Worm (Caenorhabditis elegans) whole organism, late embryonic: ENCODE data around the gene T01G6.10.

Experiments
- C08G9.2 ChIP-seq: sonication (generic microtip); optimal IDR thresholded peaks from 2 replicates; lab custom pipeline; 2016; ENCODE audit warnings: mild to moderate bottlenecking, missing genetic modification characterization, moderate library complexity, missing compliant biosample characterization
- F13H6.1 ChIP-seq: sonication (generic microtip); optimal IDR thresholded peaks from 2 replicates; lab custom pipeline; 2016; ENCODE audit warnings: missing genetic modification characterization, missing compliant biosample characterization
- K02D7.2 ChIP-seq: sonication (generic microtip); optimal IDR thresholded peaks from 2 replicates; lab custom pipeline; 2017; ENCODE audit warnings: mild to moderate bottlenecking, missing genetic modification characterization, missing compliant biosample characterization
- T23F11.4 ChIP-seq: fragments of 200-800 bp; sonication (Bioruptor generic); optimal IDR thresholded peaks from 2 replicates; lab custom pipeline; 2018; ENCODE audit warnings: mild to moderate bottlenecking, missing genetic modification characterization, missing compliant biosample characterization
- Y22D7AL.16 ChIP-seq: sonication (generic microtip); optimal IDR thresholded peaks from 2 replicates; lab custom pipeline; 2016; ENCODE audit warnings: missing genetic modification characterization, missing compliant biosample characterization
- ahr-1 ChIP-seq: sonication (generic microtip); optimal IDR thresholded peaks from 2 replicates; lab custom pipeline; 2016; ENCODE audit warnings: missing genetic modification characterization, missing compliant biosample characterization
- ama-1 ChIP-seq: fragments of 150-350 bp; optimal IDR thresholded peaks from 2 replicates; lab custom pipeline; 2014
- ceh-2 ChIP-seq: sonication (generic microtip); optimal IDR thresholded peaks from 2 replicates; lab custom pipeline; 2016; ENCODE audit warnings: missing genotype, missing genetic modification characterization, missing compliant biosample characterization
- ceh-22 ChIP-seq: sonication (generic microtip); optimal IDR thresholded peaks from 2 replicates; lab custom pipeline; 2017; ENCODE audit warnings: missing biosample characterization, missing genetic modification characterization
- ceh-30 ChIP-seq: fragments of 150-350 bp; optimal IDR thresholded peaks from 2 replicates; lab custom pipeline; 2014; ENCODE audit warnings: missing biosample characterization, missing genetic modification characterization
- ceh-34 ChIP-seq: sonication (generic microtip); optimal IDR thresholded peaks from 2 replicates; lab custom pipeline; 2016; ENCODE audit warnings: mild to moderate bottlenecking, missing genetic modification characterization, missing compliant biosample characterization
- ceh-48 ChIP-seq: sonication (generic microtip); optimal IDR thresholded peaks from 2 replicates; lab custom pipeline; 2016; ENCODE audit warnings: missing genetic modification characterization, inconsistent platforms, missing compliant biosample characterization
- ceh-6 ChIP-seq: fragments of 200-800 bp; sonication (Bioruptor generic); optimal IDR thresholded peaks from 2 replicates; lab custom pipeline; 2018; ENCODE audit warnings: mild to moderate bottlenecking, missing genetic modification characterization, missing compliant biosample characterization
- ceh-9 ChIP-seq: sonication (generic microtip); optimal IDR thresholded peaks from 2 replicates; lab custom pipeline; 2016; ENCODE audit warnings: mild to moderate bottlenecking, missing genetic modification characterization, inconsistent platforms, missing compliant biosample characterization
- dve-1 ChIP-seq: sonication (generic microtip); optimal IDR thresholded peaks from 2 replicates; lab custom pipeline; 2017; ENCODE audit warnings: antibody characterized with exemption, mild to moderate bottlenecking, missing genetic modification characterization, missing compliant biosample characterization
- elt-2 ChIP-seq: sonication (generic microtip); optimal IDR thresholded peaks from 2 replicates; lab custom pipeline; 2016; ENCODE audit warnings: missing genetic modification reagents, missing genetic modification characterization, missing compliant biosample characterization
- eyg-1 ChIP-seq: sonication (generic microtip); optimal IDR thresholded peaks from 2 replicates; lab custom pipeline; 2016; ENCODE audit warnings: missing genotype, missing genetic modification characterization, missing compliant biosample characterization
- fkh-10 ChIP-seq: fragments of 150-350 bp; optimal IDR thresholded peaks from 2 replicates; lab custom pipeline; 2014; ENCODE audit warnings: missing biosample characterization, missing genetic modification reagents, missing genetic modification characterization
- fkh-6 ChIP-seq: sonication (generic microtip); optimal IDR thresholded peaks from 2 replicates; lab custom pipeline; 2016; ENCODE audit warnings: missing genetic modification characterization, missing compliant biosample characterization
- gmeb-2 ChIP-seq: sonication (generic microtip); optimal IDR thresholded peaks from 2 replicates; lab custom pipeline; 2016; ENCODE audit warnings: missing genetic modification characterization, inconsistent platforms, missing compliant biosample characterization
- hlh-13 ChIP-seq: fragments of 200-800 bp; sonication (Bioruptor generic); optimal IDR thresholded peaks from 2 replicates; lab custom pipeline; 2018; ENCODE audit warnings: mild to moderate bottlenecking, missing genetic modification characterization, missing compliant biosample characterization
- hlh-15 ChIP-seq: sonication (generic microtip); optimal IDR thresholded peaks from 2 replicates; lab custom pipeline; 2016; ENCODE audit warnings: missing genetic modification characterization, missing compliant biosample characterization
- hlh-6 ChIP-seq: sonication (generic microtip); optimal IDR thresholded peaks from 2 replicates; lab custom pipeline; 2016; ENCODE audit warnings: missing genotype, missing genetic modification characterization, missing compliant biosample characterization
- lin-11 ChIP-seq: fragments of 200-800 bp; sonication (Bioruptor generic); optimal IDR thresholded peaks from 2 replicates; lab custom pipeline; 2018; ENCODE audit warnings: mild to moderate bottlenecking, missing genetic modification characterization, missing compliant biosample characterization
- madf-2 ChIP-seq: sonication (generic microtip); optimal IDR thresholded peaks from 2 replicates; lab custom pipeline; 2017; ENCODE audit warnings: missing genetic modification characterization, missing compliant biosample characterization
- mec-3 ChIP-seq: sonication (generic microtip); optimal IDR thresholded peaks from 2 replicates; lab custom pipeline; 2016; ENCODE audit warnings: borderline replicate concordance, missing genetic modification characterization, missing compliant biosample characterization
- nfya-1 ChIP-seq: sonication (generic microtip); optimal IDR thresholded peaks from 2 replicates; lab custom pipeline; 2017; ENCODE audit warnings: missing genetic modification characterization, mild to moderate bottlenecking, missing compliant biosample characterization, antibody characterized with exemption, moderate library complexity
- nhr-11 ChIP-seq: fragments of 150-350 bp; optimal IDR thresholded peaks from 2 replicates; lab custom pipeline; 2014; ENCODE audit warnings: missing biosample characterization, missing genetic modification characterization
- npax-4 ChIP-seq: sonication (generic microtip); optimal IDR thresholded peaks from 2 replicates; lab custom pipeline; 2016; ENCODE audit warnings: missing genetic modification characterization, missing compliant biosample characterization
- pag-3 ChIP-seq: sonication (generic microtip); optimal IDR thresholded peaks from 2 replicates; lab custom pipeline; 2016; ENCODE audit warnings: missing compliant biosample characterization, missing genetic modification characterization, borderline replicate concordance
- pqm-1 ChIP-seq: sonication (generic microtip); optimal IDR thresholded peaks from 2 replicates; lab custom pipeline; 2016; ENCODE audit warnings: missing genetic modification characterization, missing compliant biosample characterization
- pros-1 ChIP-seq: fragments of 150-350 bp; optimal IDR thresholded peaks from 2 replicates; lab custom pipeline; 2014; ENCODE audit warnings: missing biosample characterization, missing genetic modification reagents, missing genetic modification characterization
- rnt-1 ChIP-seq: sonication (generic microtip); optimal IDR thresholded peaks from 2 replicates; lab custom pipeline; 2016; ENCODE audit warnings: missing genetic modification characterization, missing compliant biosample characterization
- sdc-2 ChIP-seq: sonication (generic microtip); optimal IDR thresholded peaks from 2 replicates; lab custom pipeline; 2016; ENCODE audit warnings: missing genotype, missing genetic modification characterization, missing compliant biosample characterization
- sox-2 ChIP-seq: fragments of 200-800 bp; sonication (Bioruptor generic); IDR thresholded peaks from 2 replicates; pipeline ENCODE4 v1.3.6; 2022; ENCODE audit warnings: missing genetic modification reagents, missing genetic modification characterization, missing compliant biosample characterization
- sox-4 ChIP-seq: sonication (generic microtip); optimal IDR thresholded peaks from 2 replicates; lab custom pipeline; 2017; ENCODE audit warnings: mild to moderate bottlenecking, missing genetic modification characterization, inconsistent platforms, missing compliant biosample characterization
- tbx-2 ChIP-seq: sonication (generic microtip); optimal IDR thresholded peaks from 2 replicates; lab custom pipeline; 2016; ENCODE audit warnings: missing genetic modification characterization, missing compliant biosample characterization
- ttx-3 ChIP-seq: sonication (generic microtip); optimal IDR thresholded peaks from 2 replicates; lab custom pipeline; 2016; ENCODE audit warnings: missing genetic modification reagents, missing genetic modification characterization, missing compliant biosample characterization
- unc-3 ChIP-seq, 2 experiments: fragments of 200-800 bp in 1 of 2; sonication (Bioruptor generic) in 1 of 2; sonication (generic microtip) in 1 of 2; conservative IDR thresholded peaks in 1 of 2; optimal IDR thresholded peaks in 1 of 2; 2 replicates each; pipeline versions ENCODE4 v1.3.6 to Lab custom; 2016 to 2022; ENCODE audit warnings: missing compliant biosample characterization in 2 of 2, missing genetic modification characterization in 2 of 2, missing genetic modification reagents in 1 of 2
- unc-86 ChIP-seq: sonication (generic microtip); optimal IDR thresholded peaks from 2 replicates; lab custom pipeline; 2016; ENCODE audit warnings: missing genetic modification characterization, missing compliant biosample characterization
- ztf-16 ChIP-seq: sonication (generic microtip); optimal IDR thresholded peaks from 2 replicates; lab custom pipeline; 2017; ENCODE audit warnings: missing genetic modification characterization, missing compliant biosample characterization

Gene T01G6.10

DNA sequence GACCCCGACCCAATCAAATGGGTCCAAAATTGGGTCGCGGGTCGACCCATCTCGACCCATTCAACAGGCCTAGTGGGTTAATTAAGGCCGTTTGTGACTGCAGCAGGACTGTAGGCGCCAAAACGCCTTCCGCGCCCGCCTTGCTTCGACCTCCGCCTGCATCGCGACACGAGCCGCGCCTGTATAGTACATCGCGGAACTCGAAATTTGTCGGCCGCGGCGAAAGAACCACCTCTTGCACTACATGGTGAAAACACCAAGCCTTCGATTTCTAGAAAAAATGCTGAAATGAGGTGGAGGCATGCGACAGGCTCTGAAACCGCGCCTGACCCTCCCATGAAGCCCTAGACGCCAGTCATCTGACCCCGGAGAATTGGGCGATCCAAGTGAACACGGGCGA is 15.0 kb downstream of the T01G6.10 start:
- TF ChIP-seq ceh-34 (tag; lab: Kevin White, UChicago) = no peak
- no peak for TF ChIP-seq rnt-1 (tag; lab: Kevin White, UChicago)
- no peak for TF ChIP-seq T23F11.4
- no peak for TF ChIP-seq K02D7.2 (tag; lab: Kevin White, UChicago)
- no peak for TF ChIP-seq ahr-1
- no peak for TF ChIP-seq hlh-6 (tag; lab: Kevin White, UChicago)

DNA sequence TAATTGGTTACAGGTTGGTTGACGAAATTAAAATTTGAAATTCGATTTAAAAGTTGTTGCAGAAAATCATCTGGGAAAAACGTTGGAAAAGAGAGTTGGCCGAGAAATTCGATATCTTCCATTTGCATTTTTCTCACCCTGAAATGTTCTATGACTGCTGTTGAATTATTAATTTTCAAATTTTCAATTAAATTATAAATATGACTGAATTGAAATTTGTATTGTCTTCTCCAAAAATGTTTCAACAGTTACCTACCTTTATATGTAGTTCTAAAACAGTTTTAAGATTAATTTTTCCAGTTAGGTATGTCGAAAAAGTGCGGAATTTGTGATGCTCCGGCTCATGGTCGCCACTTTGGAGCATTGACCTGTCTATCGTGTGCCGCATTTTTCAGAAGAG is 16.3 kb downstream of the T01G6.10 start, which contains the start of gene nhr-211:
Gene nhr-211, plus strand, starts transcription at position 301 of the 400 bp plus-strand sequence.
- TF ChIP-seq hlh-15 (tag; lab: Kevin White, UChicago) (no peak), madf-2 (tag; lab: Kevin White, UChicago) (no peak), C08G9.2 (no peak), tbx-2 (no peak), rnt-1 (tag; lab: Kevin White, UChicago) (no peak), sox-4 (tag; lab: Kevin White, UChicago) (no peak), mec-3 (tag; lab: Kevin White, UChicago) (no peak)

- TF ChIP-seq ahr-1 = no peak
- no peak for TF ChIP-seq pros-1 (tag; lab: Kevin White, UChicago)
- TF ChIP-seq ztf-16 (tag; lab: Kevin White, UChicago) = no peak
- TF ChIP-seq nhr-11 (tag; lab: Kevin White, UChicago) = no peak
- TF ChIP-seq lin-11 = no peak
- no peak for TF ChIP-seq C08G9.2
- TF ChIP-seq rnt-1 (tag; lab: Kevin White, UChicago) = no peak
- no peak for TF ChIP-seq ceh-34 (tag; lab: Kevin White, UChicago)
- TF ChIP-seq fkh-10 (GFP tag; lab: Kevin White, UChicago) = no peak
- no peak for TF ChIP-seq ceh-2 (tag; lab: Kevin White, UChicago)
- no peak for TF ChIP-seq nfya-1
- no peak for TF ChIP-seq ceh-6 (GFP tag; lab: Kevin White, UChicago)
- no peak for TF ChIP-seq unc-3 (GFP tag; conservative IDR thresholded peaks at IDR 0.05; lab: Robert Waterston, UW)
- no peak for TF ChIP-seq unc-3 (tag; optimal IDR thresholded peaks at IDR 0.05; lab: Kevin White, UChicago)
- no peak for TF ChIP-seq pqm-1
- TF ChIP-seq pag-3 (tag; lab: Kevin White, UChicago) = no peak
- TF ChIP-seq unc-86 (tag; lab: Kevin White, UChicago) = no peak
- no peak for TF ChIP-seq sdc-2 (tag; lab: Kevin White, UChicago)
- TF ChIP-seq K02D7.2 (tag; lab: Kevin White, UChicago) = no peak
Measured at ce11 chrV:484285-484890, 18.6 kb downstream of the T01G6.10 start, which contains the start of gene nhr-212. Gene nhr-212 (plus strand): TSS chrV:484857.

DNA sequence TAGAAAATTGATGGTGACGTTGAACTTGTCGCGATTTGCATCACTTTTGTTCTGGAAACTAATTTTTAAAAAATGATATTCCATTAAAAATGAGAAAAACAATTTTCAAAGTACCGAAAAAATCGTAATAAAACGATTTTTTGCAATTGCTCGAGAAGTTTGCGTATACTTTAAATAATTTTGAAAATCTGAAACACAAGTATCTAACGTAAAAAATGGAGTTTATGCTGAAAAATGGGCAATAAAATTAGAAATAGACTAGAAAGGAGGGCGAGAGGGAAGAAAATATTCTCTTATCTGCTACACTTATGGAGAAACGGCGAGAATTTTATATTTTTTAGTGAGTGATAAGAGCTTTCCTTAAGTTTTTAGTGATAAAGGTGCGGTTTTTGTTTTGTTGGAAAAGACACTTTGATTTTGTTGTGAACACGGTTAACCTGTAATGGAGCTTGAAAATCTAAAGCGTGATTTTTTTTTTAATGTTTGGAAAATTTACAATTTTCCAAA is 19.7 kb downstream of the T01G6.10 start, which contains the start of gene nhr-130:
Gene nhr-130, minus strand, starts transcription at position 51 of the 507 bp plus-strand sequence.
- TF ChIP-seq gmeb-2 (no peak), C08G9.2 (no peak), elt-2 (tag; lab: Kevin White, UChicago) (peak; percentile 59)

ce11 chrV:482860-483259 is 20.2 kb downstream of the T01G6.10 start:
- TF ChIP-seq ceh-30 = no peak
- TF ChIP-seq hlh-6 (tag; lab: Kevin White, UChicago) = no peak
- TF ChIP-seq sox-2 (GFP tag; lab: Robert Waterston, UW) = no peak
- peak; percentile 34 for TF ChIP-seq nfya-1
- no peak for TF ChIP-seq npax-4

DNA sequence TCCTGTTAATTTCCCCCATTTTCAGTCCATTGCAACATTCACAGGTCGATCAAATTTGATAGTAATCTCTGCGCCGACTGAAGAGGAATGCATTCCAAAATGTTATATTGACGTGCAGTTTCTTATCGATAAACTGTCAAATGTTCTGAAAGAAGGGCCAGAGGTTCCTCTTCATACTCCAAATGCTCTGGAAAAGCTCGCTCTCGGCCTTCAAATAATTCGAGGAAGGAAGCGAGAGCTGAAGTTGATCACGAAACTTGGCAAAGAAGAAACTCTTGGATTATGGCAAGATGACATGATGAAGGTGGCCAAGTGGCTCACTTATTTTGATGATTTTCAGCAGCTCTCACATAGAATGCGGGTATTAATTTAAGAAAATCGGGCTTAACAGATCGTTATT is 24.0 kb downstream of the T01G6.10 start:
- TF ChIP-seq ceh-2 (tag; lab: Kevin White, UChicago) (no peak), ama-1 (lab: Kevin White, UChicago) (no peak), eyg-1 (no peak), ttx-3 (no peak), Y22D7AL.16 (tag; lab: Kevin White, UChicago) (no peak), sdc-2 (tag; lab: Kevin White, UChicago) (no peak), T23F11.4 (no peak), pqm-1 (no peak), F13H6.1 (tag; lab: Kevin White, UChicago) (no peak), ztf-16 (tag; lab: Kevin White, UChicago) (no peak), elt-2 (tag; lab: Kevin White, UChicago) (no peak), unc-3 (GFP tag; conservative IDR thresholded peaks at IDR 0.05; lab: Robert Waterston, UW) (no peak), unc-3 (tag; optimal IDR thresholded peaks at IDR 0.05; lab: Kevin White, UChicago) (no peak), fkh-6 (no peak), hlh-13 (GFP tag; lab: Kevin White, UChicago) (no peak), ceh-30 (no peak), ceh-48 (tag; lab: Kevin White, UChicago) (no peak), ceh-22 (tag; lab: Kevin White, UChicago) (no peak), dve-1 (tag; lab: Kevin White, UChicago) (no peak), ceh-9 (tag; lab: Kevin White, UChicago) (no peak)
